Worm (Caenorhabditis elegans) whole organism, young adult: ENCODE data around the gene K09C8.8.

Experiments used
- F33H1.4 ChIP-seq: fragments of 200-800 bp; sonication (Bioruptor generic); IDR thresholded peaks from 2 replicates; pipeline ENCODE4 v1.3.6; 2022; ENCODE audit warnings: missing genetic modification reagents, missing genetic modification characterization, missing compliant biosample characterization
- F52B5.7 ChIP-seq: sonication (generic microtip); optimal IDR thresholded peaks from 2 replicates; lab custom pipeline; 2016; ENCODE audit warnings: mild to moderate bottlenecking, missing genetic modification characterization, missing compliant biosample characterization
- dpl-1 ChIP-seq: fragments of 150-350 bp; optimal IDR thresholded peaks from 2 replicates; lab custom pipeline; 2014; ENCODE audit warnings: missing biosample characterization, missing genetic modification reagents, missing genetic modification characterization
- ekl-4 ChIP-seq: fragments of 200-800 bp; sonication (Bioruptor generic); IDR thresholded peaks from 2 replicates; pipeline ENCODE4 v1.3.6; 2022; ENCODE audit warnings: missing genetic modification reagents, missing genetic modification characterization, missing compliant biosample characterization
- nfya-1 ChIP-seq: sonication (generic microtip); optimal IDR thresholded peaks from 2 replicates; lab custom pipeline; 2017; ENCODE audit warnings: antibody characterized with exemption, missing compliant biosample characterization, missing genetic modification characterization, borderline replicate concordance; ENCODE audit not compliant: insufficient read depth
- nfya-2 ChIP-seq: fragments of 200-800 bp; sonication (Bioruptor generic); IDR thresholded peaks from 2 replicates; pipeline ENCODE4 v1.3.6; 2022; ENCODE audit warnings: missing genetic modification reagents, missing genetic modification characterization, missing compliant biosample characterization
- snpc-3.4 ChIP-seq: sonication (generic microtip); optimal IDR thresholded peaks from 2 replicates; lab custom pipeline; 2017; ENCODE audit warnings: missing genetic modification characterization, mild to moderate bottlenecking, missing compliant biosample characterization, antibody characterized with exemption, moderate library complexity, missing genotype, missing genetic modification reagents
- ztf-18 ChIP-seq: sonication (generic microtip); optimal IDR thresholded peaks from 2 replicates; lab custom pipeline; 2016; ENCODE audit warnings: missing genotype, mild to moderate bottlenecking, missing genetic modification characterization, missing compliant biosample characterization

DNA sequence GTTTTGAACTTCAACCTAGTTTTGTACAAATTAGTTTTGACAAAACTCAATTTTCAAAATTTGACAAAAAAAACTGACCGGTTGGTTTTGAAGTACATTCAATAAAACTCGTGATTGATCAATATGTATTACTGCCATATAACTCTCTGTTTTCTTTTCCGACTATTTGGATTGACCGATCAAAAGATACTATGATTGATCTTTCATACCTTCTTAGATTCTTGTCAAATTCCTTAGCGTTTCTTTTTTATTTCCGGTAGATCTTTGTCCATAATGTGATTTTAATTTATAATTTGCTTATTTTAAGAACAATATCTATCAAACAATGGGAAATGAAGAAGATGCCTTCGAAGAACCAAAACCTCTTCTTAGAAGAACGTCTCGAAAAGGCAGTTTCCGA lies 41.6 kb downstream of the K09C8.8 start, which contains the start of gene F58A3.3:
- TF ChIP-seq nfya-1 (tag; lab: Kevin White, UChicago) (no peak), F33H1.4 (no peak), F52B5.7 (no peak), dpl-1 (GFP tag; lab: Kevin White, UChicago) (no peak), ekl-4 (GFP tag; lab: Robert Waterston, UW) (no peak), ztf-18 (tag; lab: Kevin White, UChicago) (no peak), snpc-3.4 (tag; lab: Kevin White, UChicago) (no peak), nfya-2 (no peak)
